Fruit fly (Drosophila melanogaster) whole organism, embryonic: ENCODE results near the gene hry.
A peak's percentile ranks its signal among the peaks of the same experiment; 100 is the strongest.

Experiments
- Bteb2 ChIP-seq: fragments of 200-800 bp; sonication (Bioruptor generic); optimal IDR thresholded peaks from 2 replicates; lab custom pipeline; 2016; ENCODE audit warnings: missing biosample characterization, missing genetic modification characterization
- CG11085 ChIP-seq: fragments of 200-800 bp; sonication (Bioruptor generic); IDR thresholded peaks from 2 replicates; pipeline ENCODE4 v1.3.6; 2022; ENCODE audit warnings: missing biosample characterization, missing genetic modification characterization
- CG11247 ChIP-seq: fragments of 200-800 bp; sonication (Bioruptor generic); IDR thresholded peaks from 2 replicates; pipeline ENCODE4 v1.3.6; 2022; ENCODE audit warnings: missing biosample characterization, missing genetic modification characterization
- CG1603 ChIP-seq: fragments of 200-800 bp; sonication (Bioruptor generic); optimal IDR thresholded peaks from 2 replicates; lab custom pipeline; 2019; ENCODE audit warnings: missing biosample characterization, mild to moderate bottlenecking, missing genetic modification characterization, moderate library complexity
- CG17361 ChIP-seq: fragments of 200-800 bp; sonication (Bioruptor generic); IDR thresholded peaks from 3 replicates; pipeline ENCODE4 v1.3.6; 2022; ENCODE audit warnings: missing biosample characterization, missing genetic modification characterization
- CG17912 ChIP-seq: fragments of 200-800 bp; sonication (Bioruptor generic); optimal IDR thresholded peaks from 2 replicates; lab custom pipeline; 2018; ENCODE audit warnings: missing biosample characterization, mild to moderate bottlenecking, missing genetic modification characterization
- CG2712 ChIP-seq: fragments of 200-800 bp; optimal IDR thresholded peaks from 3 replicates; lab custom pipeline; 2019; ENCODE audit warnings: missing biosample characterization, mild to moderate bottlenecking, missing genetic modification characterization, moderate library complexity
- CG31365 ChIP-seq: fragments of 200-800 bp; sonication (Bioruptor generic); optimal IDR thresholded peaks from 2 replicates; lab custom pipeline; 2018; ENCODE audit warnings: missing biosample characterization, mild to moderate bottlenecking, missing genetic modification characterization
- CG32532 ChIP-seq: fragments of 200-800 bp; sonication (Bioruptor generic); IDR thresholded peaks from 2 replicates; pipeline ENCODE4 v1.3.6; 2022; ENCODE audit warnings: missing biosample characterization, missing genetic modification characterization
- CG33213 ChIP-seq: fragments of 200-800 bp; sonication (Bioruptor generic); optimal IDR thresholded peaks from 3 replicates; lab custom pipeline; 2016; ENCODE audit warnings: missing biosample characterization, missing genetic modification characterization
- CG8944 ChIP-seq: fragments of 200-800 bp; sonication (Bioruptor generic); optimal IDR thresholded peaks from 3 replicates; lab custom pipeline; 2016; ENCODE audit warnings: missing biosample characterization, missing genetic modification characterization
- Ets65A ChIP-seq: fragments of 200-800 bp; sonication (Bioruptor generic); peaks from one replicate; lab custom pipeline; 2016; ENCODE audit warnings: missing biosample characterization, missing genetic modification characterization
- HmgZ ChIP-seq: fragments of 200-800 bp; sonication (Bioruptor generic); optimal IDR thresholded peaks from 2 replicates; lab custom pipeline; 2018; ENCODE audit warnings: missing biosample characterization, mild to moderate bottlenecking, missing genetic modification characterization
- Hr39 ChIP-seq: fragments of >200 bp; optimal IDR thresholded peaks from 2 replicates; lab custom pipeline; 2017
- Med ChIP-seq: fragments of 200-800 bp; sonication (Bioruptor generic); peaks from one replicate; lab custom pipeline; 2016; ENCODE audit warnings: missing biosample characterization, missing genetic modification characterization, mild to moderate bottlenecking, inconsistent platforms, moderate library complexity
- Mes4 ChIP-seq: fragments of 200-800 bp; sonication (Bioruptor generic); optimal IDR thresholded peaks from 2 replicates; lab custom pipeline; 2016; ENCODE audit warnings: missing biosample characterization, missing genetic modification characterization
- Myb ChIP-seq: fragments of 200-800 bp; sonication (Bioruptor generic); optimal IDR thresholded peaks from 2 replicates; lab custom pipeline; 2016; ENCODE audit warnings: missing biosample characterization, missing genetic modification characterization
- NC2α ChIP-seq: fragments of 200-800 bp; sonication (Bioruptor generic); optimal IDR thresholded peaks from 2 replicates; lab custom pipeline; 2016; ENCODE audit warnings: missing biosample characterization, missing genetic modification characterization
- Pdp1 ChIP-seq, 2 experiments: fragments of 200-800 bp; sonication (Bioruptor generic); optimal IDR thresholded peaks; 3 replicates each; lab custom pipeline; 2016; ENCODE audit warnings: missing biosample characterization in 2 of 2, missing genetic modification characterization in 2 of 2, mild to moderate bottlenecking in 1 of 2, moderate library complexity in 1 of 2
- ato ChIP-seq: fragments of 200-800 bp; sonication (Bioruptor generic); IDR thresholded peaks from 2 replicates; pipeline ENCODE4 v1.3.6; 2022; ENCODE audit warnings: missing biosample characterization, missing genetic modification characterization; ENCODE audit not compliant: partially characterized antibody
- cad ChIP-seq: fragments of >200 bp; optimal IDR thresholded peaks from 2 replicates; lab custom pipeline; 2017; ENCODE audit warnings: missing biosample characterization, missing genetic modification characterization
- ci ChIP-seq: fragments of 200-800 bp; sonication (Bioruptor generic); IDR thresholded peaks from 3 replicates; pipeline ENCODE4 v1.3.6; 2022; ENCODE audit warnings: missing biosample characterization, missing genetic modification characterization
- dati ChIP-seq: fragments of 200-800 bp; sonication (Bioruptor generic); IDR thresholded peaks from 2 replicates; pipeline ENCODE4 v1.3.6; 2022; ENCODE audit warnings: missing biosample characterization, missing genetic modification characterization
- dm ChIP-seq: fragments of 200-800 bp; sonication (Bioruptor generic); optimal IDR thresholded peaks from 3 replicates; lab custom pipeline; 2016; ENCODE audit warnings: missing biosample characterization, missing genetic modification characterization
- eyg ChIP-seq: fragments of 200-800 bp; sonication (Bioruptor generic); optimal IDR thresholded peaks from 3 replicates; lab custom pipeline; 2016; ENCODE audit warnings: missing biosample characterization, missing genetic modification characterization
- kah ChIP-seq: fragments of 200-800 bp; sonication (Bioruptor generic); optimal IDR thresholded peaks from 2 replicates; lab custom pipeline; 2018; ENCODE audit warnings: missing biosample characterization, mild to moderate bottlenecking, missing genetic modification characterization
- pb ChIP-seq: fragments of 200-800 bp; sonication (Bioruptor generic); optimal IDR thresholded peaks from 3 replicates; lab custom pipeline; 2016; ENCODE audit warnings: missing biosample characterization, missing genetic modification characterization
- schlank ChIP-seq: fragments of 200-800 bp; sonication (Bioruptor generic); optimal IDR thresholded peaks from 2 replicates; lab custom pipeline; 2018; ENCODE audit warnings: missing biosample characterization, mild to moderate bottlenecking, missing genetic modification characterization
- scrt ChIP-seq: fragments of 200-800 bp; sonication (Bioruptor generic); optimal IDR thresholded peaks from 2 replicates; lab custom pipeline; 2018; ENCODE audit warnings: missing biosample characterization, mild to moderate bottlenecking, missing genetic modification characterization, moderate library complexity
- sob ChIP-seq: fragments of 200-800 bp; sonication (Bioruptor generic); IDR thresholded peaks from 2 replicates; pipeline ENCODE4 v1.3.6; 2022; ENCODE audit warnings: missing biosample characterization, missing genetic modification characterization
- sqz ChIP-seq: fragments of 200-800 bp; sonication (Bioruptor generic); optimal IDR thresholded peaks from 3 replicates; lab custom pipeline; 2018; ENCODE audit warnings: missing biosample characterization, mild to moderate bottlenecking, missing genetic modification characterization
- stc ChIP-seq: fragments of 200-800 bp; sonication (Bioruptor generic); IDR thresholded peaks from 2 replicates; pipeline ENCODE4 v1.3.6; 2022; ENCODE audit warnings: missing biosample characterization, missing genetic modification characterization

Gene hry

dm6 chr3L:8725674-8726073, 50.1 kb downstream of the hry start, which contains the start of gene CG43965:
Gene CG43965, minus strand, starts transcription at chr3L:8725774.
- TF ChIP-seq CG33213 (GFP tag; lab: Kevin White, UChicago) (no peak), Ets65A (GFP tag; lab: Kevin White, UChicago) (peak; percentile 2)

dm6 chr3L:8726317-8726841, 50.8 kb downstream of the hry start, which contains the start of gene Cp18:
Gene Cp18, plus strand, starts transcription at chr3L:8726791.
- TF ChIP-seq kah (GFP tag; lab: Kevin White, UChicago), result no peak
- TF ChIP-seq ci (GFP tag; lab: Robert Waterston, UW), result peak; percentile 43; the same call in 1 of the 3 replicates
- no peak for TF ChIP-seq Myb (GFP tag; lab: Kevin White, UChicago)
- TF ChIP-seq CG11085 (GFP tag; lab: Robert Waterston, UW), result no peak
- no peak for TF ChIP-seq CG17361 (GFP tag; lab: Robert Waterston, UW)
- TF ChIP-seq stc (GFP tag; lab: Robert Waterston, UW), result no peak
- TF ChIP-seq ato (GFP tag; lab: Robert Waterston, UW), result no peak
- no peak for TF ChIP-seq CG32532 (GFP tag; lab: Robert Waterston, UW)
- TF ChIP-seq Med, result peak; percentile 53
- no peak for TF ChIP-seq CG11247 (GFP tag; lab: Robert Waterston, UW)
- no peak for TF ChIP-seq eyg
- peak in 1 of 2 experiments; percentile 67 for TF ChIP-seq Pdp1 (GFP tag; optimal IDR thresholded peaks at IDR 0.05; lab: Kevin White, UChicago)
- TF ChIP-seq scrt (GFP tag; lab: Kevin White, UChicago), result no peak
- TF ChIP-seq NC2α (GFP tag; lab: Kevin White, UChicago), result no peak

- TF ChIP-seq sqz (GFP tag; lab: Kevin White, UChicago) (no peak), CG17912 (GFP tag; lab: Kevin White, UChicago) (no peak), dati (GFP tag; lab: Robert Waterston, UW) (no peak), pb (no peak), CG8944 (GFP tag; lab: Kevin White, UChicago) (no peak), Hr39 (no peak), CG2712 (tag; lab: Kevin White, UChicago) (no peak), Mes4 (GFP tag; lab: Kevin White, UChicago) (no peak), CG31365 (no peak), cad (GFP tag; lab: Kevin White, UChicago) (no peak), schlank (tag; lab: Kevin White, UChicago) (no peak), dm (GFP tag; lab: Kevin White, UChicago) (no peak), sob (GFP tag; lab: Robert Waterston, UW) (no peak), HmgZ (tag; lab: Kevin White, UChicago) (no peak), CG1603 (tag; lab: Kevin White, UChicago) (no peak), Bteb2 (GFP tag; lab: Kevin White, UChicago) (no peak)
Measured at dm6 chr3L:8728181-8728580, 52.6 kb downstream of the hry start, which contains the start of gene Cp15. Gene Cp15, plus strand, starts transcription at chr3L:8728481.
